Worm (Caenorhabditis elegans) whole organism, L1 larva: ENCODE results near the gene dhs-9.

ENCODE experiments used
- fkh-10 ChIP-seq: sonication (generic microtip); optimal IDR thresholded peaks from 2 replicates; lab custom pipeline; 2017; ENCODE audit warnings: missing biosample characterization, missing genetic modification reagents, missing genetic modification characterization
- nhr-12 ChIP-seq: sonication (generic microtip); optimal IDR thresholded peaks from 2 replicates; lab custom pipeline; 2017; ENCODE audit warnings: missing biosample characterization, missing genetic modification characterization
- nhr-20 ChIP-seq: sonication (generic microtip); optimal IDR thresholded peaks from 2 replicates; lab custom pipeline; 2016; ENCODE audit warnings: mild to moderate bottlenecking, missing genetic modification characterization, missing compliant biosample characterization
- vab-15 ChIP-seq: sonication (generic microtip); optimal IDR thresholded peaks from 2 replicates; lab custom pipeline; 2017; ENCODE audit warnings: missing genotype, mild to moderate bottlenecking, missing genetic modification characterization, missing compliant biosample characterization

DNA sequence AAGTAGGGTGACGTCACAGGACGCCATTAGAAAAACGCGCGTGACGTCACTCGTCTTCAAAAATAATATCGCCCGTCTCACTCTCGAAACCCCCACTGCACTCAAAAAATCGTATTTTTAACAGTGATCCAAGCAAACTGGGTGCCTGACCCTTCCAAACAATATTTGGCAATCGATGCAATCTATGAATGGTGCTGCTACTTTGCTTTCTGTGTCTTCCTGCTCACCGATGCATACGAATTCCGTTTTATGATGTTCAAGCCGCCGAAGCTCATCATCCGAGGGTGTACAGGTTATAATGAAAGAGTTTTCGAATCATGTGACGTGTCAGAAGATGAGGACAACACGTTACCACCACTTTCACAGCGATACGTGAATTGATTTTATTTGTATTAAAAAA, 39.7 kb upstream of the dhs-9 start, which contains the start of gene W03A5.1:
- TF ChIP-seq vab-15 (no peak), fkh-10 (GFP tag; lab: Kevin White, UChicago) (no peak), nhr-12 (tag; lab: Kevin White, UChicago) (no peak), nhr-20 (tag; lab: Kevin White, UChicago) (no peak)
